Fruit fly (Drosophila melanogaster) whole organism, embryonic: ENCODE data around the gene MCTS1.

Experiments
- B-H1 ChIP-seq: fragments of 200-800 bp; sonication (Bioruptor generic); IDR thresholded peaks from 3 replicates; pipeline ENCODE4 v1.3.6; 2022; ENCODE audit warnings: missing biosample characterization, missing genetic modification characterization
- CG10431 ChIP-seq: fragments of 200-800 bp; sonication (Bioruptor generic); optimal IDR thresholded peaks from 3 replicates; lab custom pipeline; 2018; ENCODE audit warnings: missing biosample characterization, mild to moderate bottlenecking, missing genetic modification characterization
- CG11456 ChIP-seq: fragments of 200-800 bp; sonication (Bioruptor generic); IDR thresholded peaks from 3 replicates; pipeline ENCODE4 v1.3.6; 2022; ENCODE audit warnings: missing biosample characterization, missing genetic modification characterization
- CG14050 ChIP-seq: fragments of 200-800 bp; sonication (Bioruptor generic); IDR thresholded peaks from 3 replicates; pipeline ENCODE4 v1.3.6; 2022; ENCODE audit warnings: missing biosample characterization, missing genetic modification characterization
- CG15696 ChIP-seq: fragments of 200-800 bp; sonication (Bioruptor generic); optimal IDR thresholded peaks from 2 replicates; lab custom pipeline; 2019; ENCODE audit warnings: missing biosample characterization, mild to moderate bottlenecking, missing genetic modification characterization, moderate library complexity
- CG1602 ChIP-seq: fragments of 200-800 bp; sonication (Bioruptor generic); optimal IDR thresholded peaks from 3 replicates; lab custom pipeline; 2016; ENCODE audit warnings: missing biosample characterization, missing genetic modification characterization
- CG17361 ChIP-seq: fragments of 200-800 bp; sonication (Bioruptor generic); IDR thresholded peaks from 3 replicates; pipeline ENCODE4 v1.3.6; 2022; ENCODE audit warnings: missing biosample characterization, missing genetic modification characterization
- CG17802 ChIP-seq: fragments of 200-800 bp; sonication (Bioruptor generic); optimal IDR thresholded peaks from 2 replicates; lab custom pipeline; 2018; ENCODE audit warnings: missing biosample characterization, mild to moderate bottlenecking, missing genetic modification characterization, moderate library complexity
- CG18599 ChIP-seq: fragments of 200-800 bp; sonication (Bioruptor generic); optimal IDR thresholded peaks from 3 replicates; lab custom pipeline; 2017; ENCODE audit warnings: missing biosample characterization, missing genetic modification characterization, mild to moderate bottlenecking, moderate library complexity, missing genetic modification reagents
- CG2202 ChIP-seq: fragments of 200-800 bp; sonication (Bioruptor generic); optimal IDR thresholded peaks from 2 replicates; lab custom pipeline; 2018; ENCODE audit warnings: missing biosample characterization, mild to moderate bottlenecking, missing genetic modification characterization
- CG2889 ChIP-seq: fragments of 200-800 bp; sonication (Bioruptor generic); IDR thresholded peaks from 3 replicates; pipeline ENCODE4 v1.3.6; 2022; ENCODE audit warnings: missing biosample characterization, missing genetic modification characterization
- CG31388 ChIP-seq: fragments of 200-800 bp; sonication (Bioruptor generic); optimal IDR thresholded peaks from 2 replicates; lab custom pipeline; 2016; ENCODE audit warnings: missing biosample characterization, missing genetic modification characterization
- CG3995 ChIP-seq: fragments of 200-800 bp; sonication (Bioruptor generic); optimal IDR thresholded peaks from 3 replicates; lab custom pipeline; 2016; ENCODE audit warnings: missing biosample characterization, missing genetic modification characterization
- CG4404 ChIP-seq: fragments of 200-800 bp; sonication (Bioruptor generic); IDR thresholded peaks from 2 replicates; pipeline ENCODE4 v1.3.6; 2022; ENCODE audit warnings: missing biosample characterization, missing genetic modification characterization
- CG6791 ChIP-seq: fragments of 200-800 bp; sonication (Bioruptor generic); IDR thresholded peaks from 3 replicates; pipeline ENCODE4 v1.3.6; 2022; ENCODE audit warnings: missing biosample characterization, missing genetic modification characterization; ENCODE audit not compliant: partially characterized antibody
- CG7357 ChIP-seq: fragments of 200-800 bp; sonication (Bioruptor generic); IDR thresholded peaks from 3 replicates; pipeline ENCODE4 v1.3.6; 2022; ENCODE audit warnings: missing biosample characterization, missing genetic modification characterization
- CG8359 ChIP-seq: fragments of 200-800 bp; sonication (Bioruptor generic); optimal IDR thresholded peaks from 2 replicates; lab custom pipeline; 2017; ENCODE audit warnings: missing biosample characterization, mild to moderate bottlenecking, missing genetic modification characterization, borderline replicate concordance
- CG9215 ChIP-seq: fragments of 200-800 bp; sonication (Bioruptor generic); IDR thresholded peaks from 2 replicates; pipeline ENCODE4 v1.3.6; 2022; ENCODE audit warnings: missing biosample characterization, missing genetic modification characterization
- CrebB ChIP-seq: fragments of 200-800 bp; sonication (Bioruptor generic); optimal IDR thresholded peaks from 3 replicates; lab custom pipeline; 2018; ENCODE audit warnings: missing biosample characterization, mild to moderate bottlenecking, missing genetic modification characterization
- Dip3 ChIP-seq: fragments of 200-800 bp; sonication (Bioruptor generic); optimal IDR thresholded peaks from 3 replicates; lab custom pipeline; 2016; ENCODE audit warnings: missing biosample characterization, missing genetic modification characterization
- Dref ChIP-seq: fragments of 200-800 bp; sonication (Bioruptor generic); IDR thresholded peaks from 2 replicates; pipeline ENCODE4 v1.3.6; 2022; ENCODE audit warnings: missing biosample characterization, missing genetic modification characterization
- H2.0 ChIP-seq: fragments of 200-800 bp; sonication (Bioruptor generic); IDR thresholded peaks from 2 replicates; pipeline ENCODE4 v1.3.6; 2022; ENCODE audit warnings: missing biosample characterization, missing genetic modification characterization
- Hmx ChIP-seq: fragments of 200-800 bp; sonication (Bioruptor generic); optimal IDR thresholded peaks from 2 replicates; lab custom pipeline; 2016; ENCODE audit warnings: missing biosample characterization, missing genetic modification characterization
- Lpt ChIP-seq: fragments of >200 bp; optimal IDR thresholded peaks from 2 replicates; lab custom pipeline; 2018; ENCODE audit warnings: missing biosample characterization, missing genetic modification characterization
- Mes4 ChIP-seq: fragments of 200-800 bp; sonication (Bioruptor generic); optimal IDR thresholded peaks from 2 replicates; lab custom pipeline; 2016; ENCODE audit warnings: missing biosample characterization, missing genetic modification characterization
- Nf-YA ChIP-seq: fragments of 200-800 bp; sonication (Bioruptor generic); IDR thresholded peaks from 2 replicates; pipeline ENCODE4 v1.3.6; 2022; ENCODE audit warnings: missing biosample characterization, missing genetic modification characterization
- Optix ChIP-seq: fragments of 200-800 bp; sonication (Bioruptor generic); IDR thresholded peaks from 3 replicates; pipeline ENCODE4 v1.3.6; 2022; ENCODE audit warnings: missing biosample characterization, missing genetic modification characterization
- Sin3A ChIP-seq: fragments of >200 bp; optimal IDR thresholded peaks from 2 replicates; lab custom pipeline; 2018
- Sox102F ChIP-seq: fragments of 200-800 bp; sonication (Bioruptor generic); optimal IDR thresholded peaks from 2 replicates; lab custom pipeline; 2018; ENCODE audit warnings: missing biosample characterization, mild to moderate bottlenecking, missing genetic modification characterization, moderate library complexity
- Stat92E ChIP-seq, 3 experiments: fragments of >200 bp in 2 of 3; fragments of 200-800 bp in 1 of 3; sonication (Bioruptor generic) in 1 of 3; optimal IDR thresholded peaks; 2 replicates each; lab custom pipeline; 2017 to 2019; ENCODE audit warnings: missing biosample characterization in 3 of 3, missing genetic modification characterization in 3 of 3, mild to moderate bottlenecking in 1 of 3, moderate library complexity in 1 of 3
- Taf1 ChIP-seq: fragments of 200-800 bp; sonication (Bioruptor generic); IDR thresholded peaks from 2 replicates; pipeline ENCODE4 v1.3.6; 2022; ENCODE audit warnings: missing biosample characterization, missing genetic modification characterization
- abd-A ChIP-seq: fragments of 200-800 bp; sonication (Bioruptor generic); optimal IDR thresholded peaks from 3 replicates; lab custom pipeline; 2019; ENCODE audit warnings: missing biosample characterization, mild to moderate bottlenecking, missing genetic modification characterization, moderate library complexity
- ap ChIP-seq: fragments of 200-800 bp; sonication (Bioruptor generic); IDR thresholded peaks from 2 replicates; pipeline ENCODE4 v1.3.6; 2022; ENCODE audit warnings: missing biosample characterization, missing genetic modification characterization
- ash1 ChIP-seq: fragments of 200-800 bp; sonication (Bioruptor generic); optimal IDR thresholded peaks from 2 replicates; lab custom pipeline; 2018; ENCODE audit warnings: missing biosample characterization, mild to moderate bottlenecking, missing genetic modification characterization
- ato ChIP-seq: fragments of 200-800 bp; sonication (Bioruptor generic); IDR thresholded peaks from 2 replicates; pipeline ENCODE4 v1.3.6; 2022; ENCODE audit warnings: missing biosample characterization, missing genetic modification characterization; ENCODE audit not compliant: partially characterized antibody
- bsh ChIP-seq, 2 experiments: fragments of 200-800 bp; sonication (Bioruptor generic); optimal IDR thresholded peaks; 2 replicates each; lab custom pipeline; 2017 to 2018; ENCODE audit warnings: mild to moderate bottlenecking in 2 of 2, missing biosample characterization in 2 of 2, missing genetic modification characterization in 2 of 2, moderate library complexity in 1 of 2
- cad ChIP-seq: fragments of >200 bp; optimal IDR thresholded peaks from 2 replicates; lab custom pipeline; 2017; ENCODE audit warnings: missing biosample characterization, missing genetic modification characterization
- cg ChIP-seq: fragments of 200-800 bp; sonication (Bioruptor generic); optimal IDR thresholded peaks from 3 replicates; lab custom pipeline; 2019; ENCODE audit warnings: missing biosample characterization, mild to moderate bottlenecking, missing genetic modification characterization, moderate library complexity
- ci ChIP-seq: fragments of 200-800 bp; sonication (Bioruptor generic); IDR thresholded peaks from 3 replicates; pipeline ENCODE4 v1.3.6; 2022; ENCODE audit warnings: missing biosample characterization, missing genetic modification characterization
- dimm ChIP-seq: fragments of 200-800 bp; sonication (Bioruptor generic); IDR thresholded peaks from 2 replicates; pipeline ENCODE4 v1.3.6; 2022; ENCODE audit warnings: missing biosample characterization, missing genetic modification characterization
- esg ChIP-seq: fragments of 200-800 bp; sonication (Bioruptor generic); conservative IDR thresholded peaks from 2 replicates; pipeline ENCODE4 v1.3.6; 2022; ENCODE audit warnings: missing biosample characterization, missing genetic modification characterization
- ewg ChIP-seq: fragments of 200-800 bp; sonication (Bioruptor generic); optimal IDR thresholded peaks from 3 replicates; lab custom pipeline; 2017; ENCODE audit warnings: mild to moderate bottlenecking, missing biosample characterization, missing genetic modification reagents, missing genetic modification characterization
- gt ChIP-seq: fragments of 200-800 bp; sonication (Bioruptor generic); IDR thresholded peaks from 2 replicates; pipeline ENCODE4 v1.3.6; 2022; ENCODE audit warnings: missing biosample characterization, missing genetic modification characterization
- ham ChIP-seq: fragments of 200-800 bp; sonication (Bioruptor generic); IDR thresholded peaks from 2 replicates; pipeline ENCODE4 v1.3.6; 2022; ENCODE audit warnings: missing biosample characterization, missing genetic modification characterization
- lilli ChIP-seq: fragments of 200-800 bp; sonication (Bioruptor generic); optimal IDR thresholded peaks from 3 replicates; lab custom pipeline; 2016; ENCODE audit warnings: missing biosample characterization, missing genetic modification characterization
- peb ChIP-seq: fragments of 200-800 bp; sonication (Bioruptor generic); IDR thresholded peaks from 2 replicates; pipeline ENCODE4 v1.3.6; 2022; ENCODE audit warnings: missing biosample characterization, missing genetic modification characterization
- psq ChIP-seq: fragments of 200-800 bp; sonication (Bioruptor generic); optimal IDR thresholded peaks from 2 replicates; lab custom pipeline; 2017; ENCODE audit warnings: missing biosample characterization, missing genetic modification characterization
- pum ChIP-seq: fragments of 200-800 bp; sonication (Bioruptor generic); optimal IDR thresholded peaks from 2 replicates; lab custom pipeline; 2016; ENCODE audit warnings: missing biosample characterization, missing genetic modification characterization
- sna ChIP-seq: fragments of 200-800 bp; sonication (Bioruptor generic); IDR thresholded peaks from 2 replicates; pipeline ENCODE4 v1.3.6; 2022; ENCODE audit warnings: missing biosample characterization, missing genetic modification characterization; ENCODE audit not compliant: partially characterized antibody
- trem ChIP-seq: fragments of 200-800 bp; optimal IDR thresholded peaks from 3 replicates; lab custom pipeline; 2019; ENCODE audit warnings: missing biosample characterization, mild to moderate bottlenecking, missing genetic modification characterization, moderate library complexity

The MCTS1 gene

DNA sequence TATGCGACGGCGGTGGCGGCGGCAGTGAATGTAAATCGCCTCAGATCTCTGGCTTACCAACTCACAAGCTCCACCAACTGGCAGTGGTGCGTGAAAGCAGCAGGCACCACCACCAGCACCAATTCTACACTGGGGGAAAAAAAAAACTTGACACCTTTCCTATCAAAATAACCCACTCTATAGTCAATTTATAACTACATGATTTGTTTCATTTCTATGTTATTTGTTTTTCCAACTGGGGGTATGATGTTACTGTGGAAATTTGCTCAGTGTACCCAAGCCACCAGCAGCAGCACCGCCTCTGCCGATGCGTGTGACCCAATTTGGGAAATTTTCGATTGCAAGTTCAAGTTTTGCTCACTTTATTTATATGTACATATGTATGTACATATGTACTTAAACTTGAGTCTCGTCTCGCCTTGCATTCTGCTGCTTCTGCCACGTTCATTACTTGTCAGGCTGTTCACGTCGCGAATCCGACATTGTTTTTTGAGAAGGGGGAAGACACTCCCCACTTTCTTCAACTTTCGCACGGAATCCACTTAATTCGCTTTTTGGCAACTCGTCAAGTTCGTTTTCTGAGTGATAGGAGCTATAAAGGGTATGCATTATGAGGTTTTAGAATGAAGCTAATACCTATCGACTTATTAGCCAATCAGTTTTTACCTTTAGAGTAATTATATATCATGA, 21.6 kb downstream of the MCTS1 start (continued):
- TF ChIP-seq CrebB (tag; lab: Kevin White, UChicago): no peak
- TF ChIP-seq ash1 (GFP tag; lab: Kevin White, UChicago): no peak
- peak; percentile 41; the same call in 1 of the 2 replicates for TF ChIP-seq H2.0 (GFP tag; lab: Robert Waterston, UW)
- TF ChIP-seq cg (GFP tag; lab: Kevin White, UChicago): no peak
- TF ChIP-seq CG1602 (GFP tag; lab: Kevin White, UChicago): peak; percentile 18
- TF ChIP-seq CG8359 (GFP tag; lab: Kevin White, UChicago): no peak
- no peak for TF ChIP-seq trem
- no peak for TF ChIP-seq Dref (GFP tag; lab: Robert Waterston, UW)
- no peak for TF ChIP-seq Sin3A (lab: Kevin White, UChicago)
- 0 out of 2 replicates have a peak, but pooled peaks have one; percentile 7 for TF ChIP-seq ap (GFP tag; lab: Robert Waterston, UW)
- no peak for TF ChIP-seq Taf1 (GFP tag; lab: Robert Waterston, UW)
- 0 out of 3 replicates have a peak, but pooled peaks have one; percentile 16 for TF ChIP-seq CG17361
- no peak for TF ChIP-seq CG18599 (GFP tag; lab: Kevin White, UChicago)
- TF ChIP-seq ham: no peak
- 0 out of 2 replicates have a peak, but pooled peaks have one; percentile 11 for TF ChIP-seq esg (GFP tag; lab: Robert Waterston, UW)
- no peak for TF ChIP-seq CG6791 (GFP tag; lab: Robert Waterston, UW)
- no peak for TF ChIP-seq sna
- no peak for TF ChIP-seq CG17802 (tag; lab: Kevin White, UChicago)
- peak; percentile 47; the same call in 1 of the 2 replicates for TF ChIP-seq Nf-YA (GFP tag; lab: Robert Waterston, UW)
- TF ChIP-seq Optix (GFP tag; lab: Robert Waterston, UW): 0 out of 3 replicates have a peak, but pooled peaks have one; percentile 42
- no peak for TF ChIP-seq CG7357 (GFP tag; lab: Robert Waterston, UW)
- TF ChIP-seq psq: no peak
- no peak for TF ChIP-seq Lpt (GFP tag; lab: Kevin White, UChicago)
- TF ChIP-seq Sox102F (GFP tag; lab: Kevin White, UChicago): peak; percentile 67
- no peak for TF ChIP-seq Stat92E (GFP tag; optimal IDR thresholded peaks at IDR 0.05; lab: Kevin White, UChicago)
- TF ChIP-seq CG31388 (GFP tag; lab: Kevin White, UChicago): no peak
- TF ChIP-seq CG4404 (GFP tag; lab: Robert Waterston, UW): no peak
- TF ChIP-seq ewg: no peak
- TF ChIP-seq CG3995 (GFP tag; lab: Kevin White, UChicago): no peak
- TF ChIP-seq abd-A (tag; lab: Kevin White, UChicago): no peak
- TF ChIP-seq Mes4 (GFP tag; lab: Kevin White, UChicago): no peak
- no peak for TF ChIP-seq CG11456
- peak; percentile 16; the same call in 1 of the 3 replicates for TF ChIP-seq B-H1
- TF ChIP-seq CG14050 (GFP tag; lab: Robert Waterston, UW): no peak
- no peak for TF ChIP-seq CG2889 (GFP tag; lab: Robert Waterston, UW)
- TF ChIP-seq CG15696 (tag; lab: Kevin White, UChicago): no peak
- TF ChIP-seq Dip3 (GFP tag; lab: Kevin White, UChicago): no peak
- TF ChIP-seq lilli (GFP tag; lab: Kevin White, UChicago): no peak
- no peak for TF ChIP-seq gt (GFP tag; lab: Robert Waterston, UW)
- peak; percentile 70; the same call in 2 of the 3 replicates for TF ChIP-seq ci (GFP tag; lab: Robert Waterston, UW)
- peak in 1 of 2 experiments; percentile 48 for TF ChIP-seq bsh (GFP tag; optimal IDR thresholded peaks at IDR 0.05; lab: Kevin White, UChicago)
- no peak for TF ChIP-seq CG10431 (GFP tag; lab: Kevin White, UChicago)
- no peak for TF ChIP-seq ato
- peak; percentile 3 for TF ChIP-seq pum (GFP tag; lab: Kevin White, UChicago)
- no peak for TF ChIP-seq cad (GFP tag; lab: Kevin White, UChicago)
- no peak for TF ChIP-seq CG2202 (tag; lab: Kevin White, UChicago)
- no peak for TF ChIP-seq peb (GFP tag; lab: Robert Waterston, UW)
- peak; percentile 42; the same call in 1 of the 2 replicates for TF ChIP-seq dimm (GFP tag; lab: Robert Waterston, UW)
- TF ChIP-seq CG9215 (GFP tag; lab: Robert Waterston, UW): no peak
- no peak for TF ChIP-seq Hmx (GFP tag; lab: Kevin White, UChicago)
